Worm (Caenorhabditis elegans): ENCODE data around the gene cyp-33C8.

The cyp-33C8 gene

DNA sequence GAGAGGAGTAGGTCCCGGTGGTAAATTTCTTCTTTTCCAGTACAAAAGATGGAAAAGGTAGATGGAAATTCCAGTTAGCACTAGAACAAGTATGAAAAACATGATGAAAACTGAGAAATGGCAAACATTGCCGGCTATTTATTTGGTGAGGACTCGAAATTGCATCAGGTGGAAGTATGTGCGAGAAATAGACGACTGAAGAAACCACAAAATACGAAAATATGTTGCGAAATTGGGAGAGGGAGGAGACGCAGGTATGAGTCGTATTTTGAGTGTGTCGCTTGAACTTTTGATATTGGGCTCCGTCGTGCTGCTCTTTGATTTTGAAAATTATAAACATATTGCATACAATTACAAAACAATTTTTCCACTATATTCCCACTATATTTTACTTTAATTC lies at the start of gene cyp-33C8:
TSS of gene cyp-33C8 (minus strand) at position 200 of the 400 bp plus-strand sequence.
- peak; percentile 31 for TF ChIP-seq nhr-80 (tag; optimal IDR thresholded peaks at IDR 0.05)
- peak; percentile 6; the same call in 1 of the 2 replicates for TF ChIP-seq hmg-1.2 (GFP tag; IDR thresholded peaks at IDR 0.05)
- TF ChIP-seq lin-26 (GFP tag; IDR thresholded peaks at IDR 0.05): no peak
- no peak for TF ChIP-seq lir-1 (GFP tag; conservative IDR thresholded peaks at IDR 0.05)
- TF ChIP-seq ceh-27 (GFP tag; optimal IDR thresholded peaks at IDR 0.05): peak; percentile 10
- TF ChIP-seq hlh-26 (GFP tag; conservative IDR thresholded peaks at IDR 0.05): no peak
- TF ChIP-seq ceh-40 (GFP tag; IDR thresholded peaks at IDR 0.05): no peak
- TF ChIP-seq rpc-1 (optimal IDR thresholded peaks at IDR 0.05): no peak
- no peak for TF ChIP-seq rpc-1 (tag; optimal IDR thresholded peaks at IDR 0.05)
- peak; percentile 51 for TF ChIP-seq attf-5 (GFP tag; optimal IDR thresholded peaks at IDR 0.05)
- TF ChIP-seq cebp-1 (GFP tag; IDR thresholded peaks at IDR 0.05): peak; percentile 94
- TF ChIP-seq cebp-1 (tag; optimal IDR thresholded peaks at IDR 0.05): peak; percentile 97

DNA sequence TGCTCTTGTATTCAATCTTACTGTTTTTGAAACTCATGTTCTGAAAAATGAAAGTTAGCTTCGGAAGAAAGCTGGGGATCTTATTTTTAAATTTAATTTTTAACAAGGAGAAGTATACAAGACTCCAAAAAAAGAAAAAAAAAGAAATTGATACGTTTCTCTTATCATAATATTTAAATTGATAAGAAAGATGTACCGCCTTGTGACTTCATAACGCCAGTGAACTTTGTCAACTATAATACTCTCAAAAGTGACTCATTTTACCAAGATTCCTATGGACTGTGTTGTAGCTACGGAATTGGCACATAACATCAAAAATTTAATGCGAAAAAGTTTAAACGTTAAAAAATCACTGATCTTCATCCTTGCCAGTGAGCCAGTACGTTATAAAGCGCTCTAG lies 48.4 kb upstream of the cyp-33C8 start:
- no peak for TF ChIP-seq rcor-1 (GFP tag; IDR thresholded peaks at IDR 0.05)
- TF ChIP-seq lin-26 (GFP tag; IDR thresholded peaks at IDR 0.05): no peak
- TF ChIP-seq nhr-80 (tag; optimal IDR thresholded peaks at IDR 0.05): peak; percentile 64

- no peak for TF ChIP-seq F33H1.4 (GFP tag; IDR thresholded peaks at IDR 0.05)
- no peak for TF ChIP-seq snpc-4 (GFP tag; optimal IDR thresholded peaks at IDR 0.05)
- TF ChIP-seq snpc-4 (tag; optimal IDR thresholded peaks at IDR 0.05): no peak
- no peak for TF ChIP-seq nhr-120 (GFP tag; IDR thresholded peaks at IDR 0.05)
- TF ChIP-seq F37B4.10 (GFP tag; IDR thresholded peaks at IDR 0.05): no peak
- TF ChIP-seq ama-1 (optimal IDR thresholded peaks at IDR 0.05): no peak
- no peak for TF ChIP-seq ama-1 (GFP tag; optimal IDR thresholded peaks at IDR 0.05)
- TF ChIP-seq ztf-3 (GFP tag; optimal IDR thresholded peaks at IDR 0.05): no peak
- TF ChIP-seq madf-3 (GFP tag; IDR thresholded peaks at IDR 0.05): no peak
Observed at ce11 chrV:3847268-3847667, 43.9 kb upstream of the cyp-33C8 start, which contains the start of gene nhr-185. nhr-185 (minus strand) TSS chrV:3847368.

ce11 chrV:3843926-3844325 lies 40.6 kb upstream of the cyp-33C8 start, which contains the start of gene ugt-32:
ugt-32 (minus strand) TSS chrV:3844007.
- TF ChIP-seq efl-1 (GFP tag; optimal IDR thresholded peaks at IDR 0.05): no peak
- TF ChIP-seq nhr-80 (tag; optimal IDR thresholded peaks at IDR 0.05): peak; percentile 22
- TF ChIP-seq ztf-26 (tag; optimal IDR thresholded peaks at IDR 0.05): no peak
- TF ChIP-seq hmg-20 (GFP tag; IDR thresholded peaks at IDR 0.05): no peak
- no peak for TF ChIP-seq F49E8.2 (tag; optimal IDR thresholded peaks at IDR 0.05; ENCODE audit: insufficient read depth)
- TF ChIP-seq nfya-1 (tag; optimal IDR thresholded peaks at IDR 0.05; ENCODE audit: borderline replicate concordance, insufficient read depth): no peak
- no peak for TF ChIP-seq zim-3 (tag; optimal IDR thresholded peaks at IDR 0.05)

ce11 chrV:3841462-3841861 lies 38.1 kb upstream of the cyp-33C8 start:
- TF ChIP-seq nhr-27 (tag; optimal IDR thresholded peaks at IDR 0.05): no peak
- TF ChIP-seq Y67H2A.10 (GFP tag; conservative IDR thresholded peaks at IDR 0.05): no peak
- peak; percentile 40 for TF ChIP-seq nhr-80 (tag; optimal IDR thresholded peaks at IDR 0.05)
- TF ChIP-seq chd-7 (tag; optimal IDR thresholded peaks at IDR 0.05): no peak
- TF ChIP-seq dox-1 (GFP tag; IDR thresholded peaks at IDR 0.05): 0 out of 2 replicates have a peak, but pooled peaks have one; percentile 1

DNA sequence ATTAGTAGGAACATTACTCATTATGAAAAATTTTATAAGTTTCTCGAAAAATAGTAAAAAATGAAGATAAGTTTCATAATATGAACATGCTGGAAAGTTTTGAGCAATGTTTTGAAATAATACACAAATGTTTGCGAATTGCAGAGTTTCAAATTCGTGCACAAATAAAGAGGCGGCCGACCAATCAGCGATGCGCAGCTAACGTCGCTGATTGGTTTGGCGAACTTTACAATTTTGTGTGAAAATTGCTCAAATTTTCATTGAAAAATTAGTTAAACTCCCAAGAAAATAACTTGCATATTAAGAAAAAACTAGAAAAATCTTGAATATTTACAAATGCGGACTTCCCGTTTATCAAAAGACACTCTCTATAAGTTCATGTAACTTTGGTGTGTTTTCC lies 29.3 kb upstream of the cyp-33C8 start:
- TF ChIP-seq snpc-1.1 (tag; optimal IDR thresholded peaks at IDR 0.05; ENCODE audit: insufficient read depth): no peak
- no peak for TF ChIP-seq ztf-18 (tag; optimal IDR thresholded peaks at IDR 0.05)
- no peak for TF ChIP-seq somi-1 (GFP tag; optimal IDR thresholded peaks at IDR 0.05)
- no peak for TF ChIP-seq hmg-20 (GFP tag; IDR thresholded peaks at IDR 0.05)
- TF ChIP-seq B0019.2 (GFP tag; conservative IDR thresholded peaks at IDR 0.05): no peak
- TF ChIP-seq tlf-1 (GFP tag; optimal IDR thresholded peaks at IDR 0.05): no peak
- no peak for TF ChIP-seq bed-1 (GFP tag; IDR thresholded peaks at IDR 0.05)
- no peak for TF ChIP-seq ceh-79 (tag; optimal IDR thresholded peaks at IDR 0.05)
- no peak for TF ChIP-seq chd-7 (tag; optimal IDR thresholded peaks at IDR 0.05)
- TF ChIP-seq sea-2 (GFP tag; IDR thresholded peaks at IDR 0.05): no peak
- TF ChIP-seq let-607 (tag; optimal IDR thresholded peaks at IDR 0.05): no peak
- TF ChIP-seq mes-4 (tag; optimal IDR thresholded peaks at IDR 0.05): no peak
- no peak for TF ChIP-seq lir-1 (GFP tag; conservative IDR thresholded peaks at IDR 0.05)

All from whole organism, young adult.